Worm (Caenorhabditis elegans): Measurements from ENCODE around the gene srx-34.

srx-34 gene

DNA sequence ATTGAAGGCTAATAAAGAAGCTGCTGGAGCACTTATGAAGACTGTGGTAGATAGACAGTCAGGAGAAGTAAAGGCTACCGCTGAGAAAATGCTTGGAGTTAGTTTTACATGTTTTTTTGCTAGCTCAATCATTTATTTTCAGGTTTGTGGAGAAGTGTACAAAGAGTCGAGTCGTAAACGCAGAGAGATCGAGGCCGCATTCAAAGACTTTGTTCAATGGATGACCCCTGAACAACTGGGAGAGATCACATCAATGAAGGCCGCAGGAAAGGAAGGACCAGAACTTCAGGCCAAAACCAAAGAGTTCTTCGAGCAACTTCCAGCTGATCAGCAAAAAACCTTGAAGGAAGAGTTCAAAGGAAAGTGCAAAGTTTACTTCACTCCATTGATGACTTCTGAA is 41.3 kb downstream of the srx-34 start:
- TF ChIP-seq tbx-11 (GFP tag; IDR thresholded peaks at IDR 0.05) (no peak), sea-1 (GFP tag; conservative IDR thresholded peaks at IDR 0.05) (no peak), aly-1 (tag; optimal IDR thresholded peaks at IDR 0.05) (no peak), scrt-1 (GFP tag; IDR thresholded peaks at IDR 0.05) (no peak), ets-7 (tag; optimal IDR thresholded peaks at IDR 0.05) (no peak), F13C5.2 (tag; optimal IDR thresholded peaks at IDR 0.05) (no peak), ceh-36 (tag; optimal IDR thresholded peaks at IDR 0.05) (no peak), tbx-37 (GFP tag; conservative IDR thresholded peaks at IDR 0.05) (no peak), tra-4 (tag; optimal IDR thresholded peaks at IDR 0.05) (no peak), flt-1 (GFP tag; IDR thresholded peaks at IDR 0.05) (no peak), ceh-13 (GFP tag; optimal IDR thresholded peaks at IDR 0.05) (no peak), hmbx-1 (tag; optimal IDR thresholded peaks at IDR 0.05) (no peak), ama-1 (optimal IDR thresholded peaks at IDR 0.05) (no peak), hnd-1 (tag; optimal IDR thresholded peaks at IDR 0.05) (no peak), hmg-4 (GFP tag; optimal IDR thresholded peaks at IDR 0.05) (no peak), pes-1 (GFP tag; IDR thresholded peaks at IDR 0.05) (no peak), B0310.2 (tag; optimal IDR thresholded peaks at IDR 0.05) (no peak)

DNA sequence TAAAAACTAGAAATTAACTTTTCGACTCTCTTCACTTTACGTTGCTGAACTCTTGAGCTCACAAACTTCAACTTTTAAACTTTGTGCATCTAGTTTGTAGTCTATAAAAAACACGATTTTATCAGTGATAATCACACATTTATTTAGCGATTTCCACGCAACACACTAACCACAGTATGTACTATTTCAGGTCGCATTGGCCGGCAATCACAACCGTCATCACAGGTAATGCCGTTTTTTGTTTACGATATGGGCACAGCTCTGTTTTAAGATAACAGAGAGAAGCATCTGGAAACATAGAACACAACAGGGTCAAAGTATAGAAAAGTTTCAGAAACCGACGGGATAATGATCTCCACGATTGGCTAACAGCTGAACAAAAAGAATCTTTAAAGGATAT is 43.9 kb downstream of the srx-34 start:
- TF ChIP-seq tbx-11 (GFP tag; IDR thresholded peaks at IDR 0.05): no peak
- no peak for TF ChIP-seq ama-1 (optimal IDR thresholded peaks at IDR 0.05)
- no peak for TF ChIP-seq tra-4 (tag; optimal IDR thresholded peaks at IDR 0.05)
- TF ChIP-seq hmbx-1 (tag; optimal IDR thresholded peaks at IDR 0.05): no peak
- no peak for TF ChIP-seq B0310.2 (tag; optimal IDR thresholded peaks at IDR 0.05)
- no peak for TF ChIP-seq F13C5.2 (tag; optimal IDR thresholded peaks at IDR 0.05)
- TF ChIP-seq ets-7 (tag; optimal IDR thresholded peaks at IDR 0.05): no peak
- no peak for TF ChIP-seq hmg-4 (GFP tag; optimal IDR thresholded peaks at IDR 0.05)
- TF ChIP-seq ceh-13 (GFP tag; optimal IDR thresholded peaks at IDR 0.05): no peak
- TF ChIP-seq aly-1 (tag; optimal IDR thresholded peaks at IDR 0.05): no peak
- TF ChIP-seq flt-1 (GFP tag; IDR thresholded peaks at IDR 0.05): no peak
- TF ChIP-seq sea-1 (GFP tag; conservative IDR thresholded peaks at IDR 0.05): no peak
- no peak for TF ChIP-seq ceh-36 (tag; optimal IDR thresholded peaks at IDR 0.05)
- TF ChIP-seq tbx-37 (GFP tag; conservative IDR thresholded peaks at IDR 0.05): no peak
- TF ChIP-seq pes-1 (GFP tag; IDR thresholded peaks at IDR 0.05): no peak
- no peak for TF ChIP-seq hnd-1 (tag; optimal IDR thresholded peaks at IDR 0.05)
- TF ChIP-seq scrt-1 (GFP tag; IDR thresholded peaks at IDR 0.05): no peak

DNA sequence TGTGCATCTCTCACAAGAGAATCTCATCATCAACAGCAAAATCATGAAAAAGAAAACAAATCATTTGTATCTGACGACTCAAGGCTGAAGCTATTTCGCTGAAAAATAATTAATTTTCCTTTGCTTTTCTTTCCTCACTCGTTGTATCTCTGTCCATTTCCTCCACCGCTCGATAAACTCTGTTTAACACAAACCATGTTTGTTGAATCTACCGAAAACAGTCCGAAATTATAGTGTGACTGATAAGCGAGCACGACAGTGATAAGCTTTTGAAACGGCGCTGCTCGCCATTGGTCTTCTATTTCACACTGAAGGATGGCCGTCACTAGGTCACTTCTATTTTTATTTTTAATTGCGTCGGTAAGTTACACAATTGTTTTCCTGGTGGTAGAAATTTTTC is 44.4 kb downstream of the srx-34 start, which contains the start of gene npa-1:
Gene npa-1, plus strand, starts transcription at position 142 of the 400 bp plus-strand sequence.
- TF ChIP-seq pes-1 (GFP tag; IDR thresholded peaks at IDR 0.05) (no peak), B0310.2 (tag; optimal IDR thresholded peaks at IDR 0.05) (no peak), sea-1 (GFP tag; conservative IDR thresholded peaks at IDR 0.05) (no peak), scrt-1 (GFP tag; IDR thresholded peaks at IDR 0.05) (no peak), flt-1 (GFP tag; IDR thresholded peaks at IDR 0.05) (no peak), hnd-1 (tag; optimal IDR thresholded peaks at IDR 0.05) (no peak), ceh-36 (tag; optimal IDR thresholded peaks at IDR 0.05) (no peak), tbx-37 (GFP tag; conservative IDR thresholded peaks at IDR 0.05) (no peak), ceh-13 (GFP tag; optimal IDR thresholded peaks at IDR 0.05) (no peak), ets-7 (tag; optimal IDR thresholded peaks at IDR 0.05) (no peak), F13C5.2 (tag; optimal IDR thresholded peaks at IDR 0.05) (no peak)

DNA sequence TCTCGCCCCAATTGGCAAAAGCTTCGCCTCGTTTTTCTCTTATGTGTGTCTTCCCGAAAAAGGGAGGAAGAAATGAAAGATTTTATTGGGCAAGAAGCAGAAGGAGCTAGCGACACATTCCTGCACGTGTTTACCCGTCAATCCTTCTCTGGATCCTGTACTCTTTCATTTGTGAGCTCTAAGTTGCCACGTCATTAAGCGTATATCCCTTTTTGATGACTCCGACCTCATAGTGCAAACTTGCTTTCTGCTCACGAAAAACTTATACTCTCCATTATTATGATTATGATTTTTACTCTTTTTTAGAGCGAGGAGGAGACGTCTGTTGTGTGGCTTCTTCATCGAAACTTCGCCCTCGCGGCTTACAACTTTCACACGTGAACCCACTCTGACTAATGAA is 47.8 kb downstream of the srx-34 start, which contains the start of gene F27B10.1:
Gene F27B10.1, plus strand, starts transcription at position 301 of the 400 bp plus-strand sequence.
- TF ChIP-seq ets-7 (tag; optimal IDR thresholded peaks at IDR 0.05): no peak

DNA sequence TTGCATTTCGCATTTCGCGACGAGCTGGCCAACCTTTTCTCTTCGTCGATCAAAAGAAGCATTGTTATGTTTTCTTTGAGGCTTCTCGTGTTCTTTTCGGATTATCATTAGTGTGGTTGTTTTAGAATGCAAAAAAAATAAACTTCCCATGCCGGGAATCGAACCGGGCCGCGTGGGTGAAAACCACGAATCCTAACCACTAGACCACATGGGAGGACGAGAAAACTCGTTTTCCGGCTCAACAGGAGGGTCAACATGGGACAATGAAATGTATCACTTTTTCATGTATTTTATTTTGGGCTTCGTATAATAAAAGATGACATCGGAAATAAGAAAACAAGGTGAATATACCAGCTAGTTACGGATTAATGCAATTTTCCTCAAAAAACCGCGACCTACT is 50.5 kb downstream of the srx-34 start:
- TF ChIP-seq pes-1 (GFP tag; IDR thresholded peaks at IDR 0.05) (no peak), ceh-36 (tag; optimal IDR thresholded peaks at IDR 0.05) (no peak), tbx-11 (GFP tag; IDR thresholded peaks at IDR 0.05) (no peak), flt-1 (GFP tag; IDR thresholded peaks at IDR 0.05) (no peak), B0310.2 (tag; optimal IDR thresholded peaks at IDR 0.05) (no peak), tbx-37 (GFP tag; conservative IDR thresholded peaks at IDR 0.05) (no peak), scrt-1 (GFP tag; IDR thresholded peaks at IDR 0.05) (no peak), ets-7 (tag; optimal IDR thresholded peaks at IDR 0.05) (no peak), hnd-1 (tag; optimal IDR thresholded peaks at IDR 0.05) (no peak), tra-4 (tag; optimal IDR thresholded peaks at IDR 0.05) (no peak), hmg-4 (GFP tag; optimal IDR thresholded peaks at IDR 0.05) (no peak), F13C5.2 (tag; optimal IDR thresholded peaks at IDR 0.05) (no peak), sea-1 (GFP tag; conservative IDR thresholded peaks at IDR 0.05) (no peak), aly-1 (tag; optimal IDR thresholded peaks at IDR 0.05) (no peak), ceh-13 (GFP tag; optimal IDR thresholded peaks at IDR 0.05) (no peak), ama-1 (optimal IDR thresholded peaks at IDR 0.05) (no peak), hmbx-1 (tag; optimal IDR thresholded peaks at IDR 0.05) (no peak)

Data from whole organism, early embryonic.